Worm (Caenorhabditis elegans) whole organism, young adult: Measurements from ENCODE around the gene twk-16.

Experiments used
- C06A6.2 ChIP-seq: fragments of 200-800 bp; sonication (Bioruptor generic); conservative IDR thresholded peaks from 2 replicates; pipeline ENCODE4 v1.3.6; 2022; ENCODE audit warnings: missing genetic modification characterization, missing compliant biosample characterization
- F23B12.7 ChIP-seq: sonication (generic microtip); optimal IDR thresholded peaks from 2 replicates; lab custom pipeline; 2017; ENCODE audit warnings: missing genetic modification characterization, mild to moderate bottlenecking, missing compliant biosample characterization, antibody characterized with exemption, moderate library complexity; ENCODE audit not compliant: insufficient read depth
- F33H1.4 ChIP-seq: fragments of 200-800 bp; sonication (Bioruptor generic); IDR thresholded peaks from 2 replicates; pipeline ENCODE4 v1.3.6; 2022; ENCODE audit warnings: missing genetic modification reagents, missing genetic modification characterization, missing compliant biosample characterization
- K12H6.12 ChIP-seq: fragments of 200-800 bp; sonication (Bioruptor generic); optimal IDR thresholded peaks from 2 replicates; lab custom pipeline; 2018; ENCODE audit warnings: mild to moderate bottlenecking, missing genetic modification characterization, missing compliant biosample characterization
- T26A5.8 ChIP-seq: sonication (generic microtip); optimal IDR thresholded peaks from 2 replicates; lab custom pipeline; 2016; ENCODE audit warnings: missing genetic modification characterization, missing compliant biosample characterization
- attf-3 ChIP-seq: fragments of 200-800 bp; sonication (Bioruptor generic); conservative IDR thresholded peaks from 2 replicates; pipeline ENCODE4 v1.3.6; 2022; ENCODE audit warnings: missing genetic modification reagents, missing genetic modification characterization, missing compliant biosample characterization
- ccch-3 ChIP-seq: fragments of 200-800 bp; sonication (Bioruptor generic); optimal IDR thresholded peaks from 2 replicates; lab custom pipeline; 2018; ENCODE audit warnings: mild to moderate bottlenecking, missing genetic modification characterization, missing compliant biosample characterization
- cebp-1 ChIP-seq, 2 experiments: fragments of 200-800 bp in 1 of 2; sonication (Bioruptor generic) in 1 of 2; sonication (generic microtip) in 1 of 2; IDR thresholded peaks in 1 of 2; optimal IDR thresholded peaks in 1 of 2; 2 replicates each; pipeline versions ENCODE4 v1.3.6 to Lab custom; 2017 to 2022; ENCODE audit warnings: missing compliant biosample characterization in 2 of 2, missing genetic modification characterization in 2 of 2, mild to moderate bottlenecking in 1 of 2, missing genetic modification reagents in 1 of 2, moderate library complexity in 1 of 2
- ceh-27 ChIP-seq: fragments of 200-800 bp; sonication (Bioruptor generic); optimal IDR thresholded peaks from 2 replicates; lab custom pipeline; 2018; ENCODE audit warnings: mild to moderate bottlenecking, missing genetic modification characterization, moderate library complexity, missing compliant biosample characterization
- dox-1 ChIP-seq: fragments of 200-800 bp; sonication (Bioruptor generic); IDR thresholded peaks from 2 replicates; pipeline ENCODE4 v1.3.6; 2022; ENCODE audit warnings: missing genetic modification reagents, missing genetic modification characterization, missing compliant biosample characterization
- egl-44 ChIP-seq: fragments of 200-800 bp; sonication (Bioruptor generic); IDR thresholded peaks from 2 replicates; pipeline ENCODE4 v1.3.6; 2022; ENCODE audit warnings: missing genetic modification reagents, missing genetic modification characterization, missing compliant biosample characterization
- ets-4 ChIP-seq: fragments of 200-800 bp; sonication (Bioruptor generic); optimal IDR thresholded peaks from 2 replicates; lab custom pipeline; 2018; ENCODE audit warnings: mild to moderate bottlenecking, missing genetic modification characterization, missing compliant biosample characterization
- hlh-26 ChIP-seq: fragments of 200-800 bp; sonication (Bioruptor generic); conservative IDR thresholded peaks from 2 replicates; pipeline ENCODE4 v1.3.6; 2022; ENCODE audit warnings: missing genetic modification reagents, missing genetic modification characterization, missing compliant biosample characterization
- hrde-1 ChIP-seq: sonication (generic microtip); optimal IDR thresholded peaks from 2 replicates; lab custom pipeline; 2016; ENCODE audit warnings: missing genetic modification characterization, mild to moderate bottlenecking, missing compliant biosample characterization, moderate library complexity, missing genotype, missing genetic modification reagents, borderline replicate concordance
- let-526 ChIP-seq: fragments of 200-800 bp; sonication (Bioruptor generic); IDR thresholded peaks from 2 replicates; pipeline ENCODE4 v1.3.6; 2022; ENCODE audit warnings: missing genetic modification reagents, missing genetic modification characterization, missing compliant biosample characterization
- let-607 ChIP-seq, 2 experiments: fragments of 200-800 bp in 1 of 2; sonication (Bioruptor generic) in 1 of 2; sonication (generic microtip) in 1 of 2; optimal IDR thresholded peaks; 2 replicates each; lab custom pipeline; 2016 to 2018; ENCODE audit warnings: mild to moderate bottlenecking in 2 of 2, missing compliant biosample characterization in 2 of 2, missing genetic modification characterization in 2 of 2, moderate library complexity in 2 of 2, missing genotype in 1 of 2
- lir-1 ChIP-seq: fragments of 200-800 bp; sonication (Bioruptor generic); conservative IDR thresholded peaks from 2 replicates; pipeline ENCODE4 v1.3.6; 2022; ENCODE audit warnings: missing genetic modification reagents, missing genetic modification characterization, missing compliant biosample characterization
- nfyb-1 ChIP-seq: fragments of 200-800 bp; sonication (Bioruptor generic); IDR thresholded peaks from 2 replicates; pipeline ENCODE4 v1.3.6; 2022; ENCODE audit warnings: missing genetic modification reagents, missing genetic modification characterization, missing compliant biosample characterization
- nhr-27 ChIP-seq: fragments of 200-800 bp; sonication (Bioruptor generic); optimal IDR thresholded peaks from 2 replicates; lab custom pipeline; 2018; ENCODE audit warnings: mild to moderate bottlenecking, missing genetic modification characterization, moderate library complexity, missing compliant biosample characterization
- nhr-80 ChIP-seq: sonication (generic microtip); optimal IDR thresholded peaks from 2 replicates; lab custom pipeline; 2016; ENCODE audit warnings: missing genetic modification characterization, missing compliant biosample characterization
- pha-4 ChIP-seq: fragments of 150-350 bp; sonication (generic microtip); optimal IDR thresholded peaks from 2 replicates; lab custom pipeline; 2014; ENCODE audit warnings: missing biosample characterization, missing genetic modification reagents, missing genetic modification characterization
- sdz-38 ChIP-seq: sonication (generic microtip); optimal IDR thresholded peaks from 2 replicates; lab custom pipeline; 2016; ENCODE audit warnings: missing genotype, missing genetic modification characterization, missing compliant biosample characterization
- tbp1 ChIP-seq: fragments of 200-800 bp; sonication (Bioruptor generic); optimal IDR thresholded peaks from 2 replicates; lab custom pipeline; 2018; ENCODE audit warnings: mild to moderate bottlenecking, missing genetic modification characterization, missing compliant biosample characterization
- tlf-1 ChIP-seq: fragments of 200-800 bp; sonication (Bioruptor generic); optimal IDR thresholded peaks from 2 replicates; lab custom pipeline; 2018; ENCODE audit warnings: mild to moderate bottlenecking, missing genetic modification characterization, missing compliant biosample characterization
- unc-62 ChIP-seq: fragments of 150-350 bp; optimal IDR thresholded peaks from 2 replicates; lab custom pipeline; 2014; ENCODE audit warnings: missing biosample characterization, missing genetic modification reagents, missing genetic modification characterization
- zfh-2 ChIP-seq: fragments of 200-800 bp; sonication (Bioruptor generic); conservative IDR thresholded peaks from 2 replicates; pipeline ENCODE4 v1.3.6; 2022; ENCODE audit warnings: missing genetic modification reagents, missing genetic modification characterization, missing compliant biosample characterization
- ztf-22 ChIP-seq: fragments of 200-800 bp; sonication (Bioruptor generic); optimal IDR thresholded peaks from 2 replicates; lab custom pipeline; 2018; ENCODE audit warnings: mild to moderate bottlenecking, missing genetic modification characterization, moderate library complexity, missing compliant biosample characterization
- ztf-26 ChIP-seq: sonication (generic microtip); optimal IDR thresholded peaks from 2 replicates; lab custom pipeline; 2017; ENCODE audit warnings: missing genetic modification characterization, missing compliant biosample characterization
- ztf-28 ChIP-seq: fragments of 200-800 bp; sonication (Bioruptor generic); IDR thresholded peaks from 2 replicates; pipeline ENCODE4 v1.3.6; 2022; ENCODE audit warnings: missing genetic modification reagents, missing genetic modification characterization, missing compliant biosample characterization
- ztf-3 ChIP-seq: fragments of 200-800 bp; sonication (Bioruptor generic); optimal IDR thresholded peaks from 2 replicates; lab custom pipeline; 2018; ENCODE audit warnings: mild to moderate bottlenecking, missing genetic modification characterization, missing compliant biosample characterization

Gene twk-16

DNA sequence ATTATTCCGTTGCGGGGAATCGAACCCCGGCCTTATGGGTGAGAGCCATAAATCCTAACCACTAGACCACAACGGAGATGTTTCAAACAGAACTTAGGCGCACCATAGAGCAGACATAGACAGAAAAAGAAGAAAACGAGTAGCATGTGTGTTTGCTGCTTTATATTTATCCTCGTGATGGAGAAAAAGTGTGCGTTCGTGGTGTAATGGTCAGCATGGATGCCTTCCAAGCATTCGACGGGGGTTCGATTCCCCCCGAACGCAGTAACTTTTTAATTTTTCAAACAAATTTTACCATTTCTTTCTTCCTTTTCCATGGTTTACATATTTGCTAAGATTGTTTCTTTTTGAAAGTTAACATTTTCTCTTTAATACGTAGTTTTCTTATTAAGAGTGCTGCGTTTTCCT lies 44.9 kb upstream of the twk-16 start (continued):
- no peak for TF ChIP-seq unc-62 (GFP tag; lab: Kevin White, UChicago)
- peak; percentile 98 for TF ChIP-seq nfyb-1 (GFP tag; lab: Robert Waterston, UW)
- peak; percentile 97 for TF ChIP-seq T26A5.8 (tag; lab: Kevin White, UChicago)
- TF ChIP-seq C06A6.2: peak; percentile 88
- peak; percentile 90 for TF ChIP-seq ceh-27
- TF ChIP-seq ccch-3 (GFP tag; lab: Kevin White, UChicago): peak; percentile 81
- TF ChIP-seq ets-4 (GFP tag; lab: Kevin White, UChicago): peak; percentile 55
- TF ChIP-seq nhr-27 (tag; lab: Kevin White, UChicago): peak; percentile 95
- TF ChIP-seq ztf-3 (GFP tag; lab: Kevin White, UChicago): peak; percentile 71
- TF ChIP-seq ztf-22 (GFP tag; lab: Kevin White, UChicago): peak; percentile 87
- peak; percentile 96 for TF ChIP-seq F23B12.7 (tag; lab: Kevin White, UChicago)
- TF ChIP-seq sdz-38: peak; percentile 70
- TF ChIP-seq ztf-26 (tag; lab: Kevin White, UChicago): peak; percentile 93
- TF ChIP-seq pha-4 (tag; lab: Kevin White, UChicago): peak; percentile 54
- peak; percentile 90 for TF ChIP-seq lir-1

DNA sequence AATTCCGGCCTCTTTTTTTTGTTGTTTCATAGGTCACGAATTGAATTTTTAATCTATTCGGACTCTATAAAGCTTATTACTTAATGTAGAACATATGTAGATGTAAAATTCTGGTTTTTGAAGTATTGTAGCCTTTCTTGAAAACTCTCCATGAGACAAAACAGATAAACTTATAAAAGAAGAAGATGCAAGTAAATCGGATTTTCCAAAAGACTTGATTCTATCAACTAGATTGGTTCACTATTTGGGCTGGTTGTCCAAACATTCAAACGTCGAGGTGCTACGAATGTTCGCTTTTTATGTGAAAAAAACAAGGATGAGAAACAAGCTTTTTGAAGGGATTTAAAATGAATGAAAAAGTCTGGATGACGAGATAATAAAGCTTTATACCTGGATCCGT lies 40.9 kb upstream of the twk-16 start:
- TF ChIP-seq ztf-28: no peak
- no peak for TF ChIP-seq K12H6.12 (tag; lab: Kevin White, UChicago)
- TF ChIP-seq let-526 (GFP tag; lab: Robert Waterston, UW): no peak
- no peak for TF ChIP-seq dox-1
- TF ChIP-seq, all 124 proteins: peak for 0

DNA sequence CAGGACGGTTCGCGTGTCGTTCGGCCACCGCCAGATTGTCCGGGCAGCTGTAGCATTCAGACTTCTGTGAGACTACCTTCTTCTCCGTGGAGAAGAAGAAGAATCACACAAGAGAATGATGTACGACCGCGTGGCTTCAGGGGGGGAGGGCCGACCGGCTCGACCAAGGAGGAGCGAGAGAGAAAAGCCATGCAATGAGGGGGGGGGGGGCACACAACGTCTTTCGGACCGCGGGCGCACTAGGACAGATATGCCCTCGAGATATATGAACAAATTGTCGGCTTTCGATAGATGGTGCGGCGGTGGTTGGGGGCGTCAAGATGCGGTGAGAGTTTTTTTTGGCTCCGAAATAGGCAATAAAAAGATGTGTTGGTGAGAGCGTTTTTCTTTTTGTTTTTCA lies 40.3 kb upstream of the twk-16 start:
- TF ChIP-seq cebp-1 (GFP tag; IDR thresholded peaks at IDR 0.05; lab: Robert Waterston, UW) (no peak), cebp-1 (tag; optimal IDR thresholded peaks at IDR 0.05; lab: Kevin White, UChicago) (peak; percentile 20), ztf-22 (GFP tag; lab: Kevin White, UChicago) (no peak), zfh-2 (GFP tag; lab: Robert Waterston, UW) (peak; percentile 94), F33H1.4 (no peak)

DNA sequence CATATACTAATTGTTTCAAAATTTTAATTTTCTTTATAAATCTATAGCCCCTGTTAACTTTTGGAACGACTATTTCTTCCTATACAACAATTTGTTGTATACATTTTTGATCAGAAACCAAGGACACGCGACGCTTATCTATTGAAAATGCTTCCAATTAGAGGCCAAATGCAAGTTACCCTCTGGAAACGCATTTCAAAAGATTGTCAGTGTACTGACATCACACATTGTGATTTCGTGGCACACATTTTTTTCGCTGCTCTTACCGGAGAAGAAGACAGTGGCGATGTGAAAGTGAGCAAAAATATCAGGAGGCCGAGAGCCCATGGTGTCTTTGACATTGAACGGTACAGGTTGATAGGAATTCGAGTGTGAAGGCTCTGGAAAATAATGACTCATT lies 35.5 kb upstream of the twk-16 start, which contains the start of gene cnnm-3:
TSS of gene cnnm-3 (minus strand) at position 382 of the 400 bp plus-strand sequence.
- no peak for TF ChIP-seq tbp1 (GFP tag; lab: Kevin White, UChicago)
- TF ChIP-seq nhr-80 (tag; lab: Kevin White, UChicago): peak; percentile 67
- no peak for TF ChIP-seq egl-44 (GFP tag; lab: Robert Waterston, UW)
- TF ChIP-seq hlh-26 (GFP tag; lab: Robert Waterston, UW): no peak
- no peak for TF ChIP-seq attf-3 (GFP tag; lab: Robert Waterston, UW)
- TF ChIP-seq let-607 (tag; optimal IDR thresholded peaks at IDR 0.05; lab: Kevin White, UChicago): peak in 1 of 2 experiments; percentile 2

DNA sequence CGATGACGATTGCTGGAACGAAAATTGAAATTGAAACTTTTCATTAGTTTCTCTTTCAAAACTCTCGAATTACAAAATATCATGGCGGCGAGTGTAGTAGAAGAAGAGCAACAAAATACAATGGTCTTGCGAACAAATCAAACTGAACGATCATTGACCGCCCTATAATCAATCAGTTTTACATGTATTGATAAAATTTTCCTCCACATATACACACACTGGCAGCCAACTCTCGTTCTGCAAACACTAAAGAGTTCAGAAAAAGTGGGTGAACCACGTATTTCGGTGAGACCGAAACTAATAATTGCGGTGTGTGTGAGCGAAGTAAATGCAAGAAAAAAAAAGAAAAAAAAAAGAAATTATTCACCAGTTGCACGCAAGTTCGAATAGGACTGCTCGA lies 33.7 kb upstream of the twk-16 start:
- peak; percentile 53 for TF ChIP-seq nhr-80 (tag; lab: Kevin White, UChicago)
- 0 out of 2 replicates have a peak, but pooled peaks have one; percentile 30 for TF ChIP-seq dox-1
- TF ChIP-seq tlf-1 (GFP tag; lab: Kevin White, UChicago): no peak

DNA sequence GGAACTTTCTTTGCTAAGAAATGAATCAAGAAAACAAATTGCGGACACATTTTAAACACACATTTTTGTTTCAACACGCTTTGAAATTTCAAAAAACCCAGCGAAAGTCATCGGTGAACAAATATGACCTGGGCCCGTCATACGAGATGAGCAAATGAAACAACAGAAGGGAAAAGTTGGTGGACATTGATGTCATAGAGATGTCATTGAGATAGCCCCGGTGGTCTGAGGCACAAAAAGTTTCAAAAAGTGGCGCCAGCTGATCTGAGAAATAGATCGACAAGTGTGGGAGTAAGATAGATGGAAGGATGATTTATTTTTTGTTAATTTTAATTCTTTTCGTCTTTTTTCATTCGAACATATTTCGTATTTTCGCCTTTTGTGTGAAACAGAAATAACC lies 32.2 kb upstream of the twk-16 start:
- no peak for TF ChIP-seq hrde-1
- TF ChIP-seq pha-4 (tag; lab: Kevin White, UChicago): no peak
- TF ChIP-seq, all 124 proteins: peak for 0
